Worm (Caenorhabditis elegans) whole organism, L3 larva: ENCODE data around the gene pfk-1.1.

Source experiments
- ZK546.5 ChIP-seq: sonication (generic microtip); optimal IDR thresholded peaks from 2 replicates; lab custom pipeline; 2017; ENCODE audit warnings: missing biosample characterization, missing genetic modification characterization
- ceh-16 ChIP-seq: sonication (generic microtip); optimal IDR thresholded peaks from 2 replicates; lab custom pipeline; 2017; ENCODE audit warnings: missing biosample characterization, missing genetic modification characterization
- egl-27 ChIP-seq: sonication (generic microtip); optimal IDR thresholded peaks from 4 replicates; lab custom pipeline; 2017; ENCODE audit warnings: missing biosample characterization, missing genetic modification reagents, missing genetic modification characterization
- jun-1 ChIP-seq: fragments of 150-350 bp; optimal IDR thresholded peaks from 2 replicates; lab custom pipeline; 2014; ENCODE audit warnings: missing biosample characterization, missing genetic modification reagents, missing genetic modification characterization
- lin-15B ChIP-seq: fragments of 150-350 bp; optimal IDR thresholded peaks from 2 replicates; lab custom pipeline; 2014; ENCODE audit warnings: missing biosample characterization, missing genetic modification characterization
- nhr-77 ChIP-seq: fragments of 150-350 bp; optimal IDR thresholded peaks from 2 replicates; lab custom pipeline; 2014; ENCODE audit warnings: missing biosample characterization, missing genetic modification characterization
- pha-4 ChIP-seq: fragments of 150-350 bp; optimal IDR thresholded peaks from 2 replicates; lab custom pipeline; 2014; ENCODE audit warnings: missing biosample characterization, missing genetic modification reagents, missing genetic modification characterization
- unc-39 ChIP-seq: sonication (generic microtip); optimal IDR thresholded peaks from 4 replicates; lab custom pipeline; 2017; ENCODE audit warnings: missing biosample characterization, missing genetic modification characterization
- zag-1 ChIP-seq: fragments of 150-350 bp; optimal IDR thresholded peaks from 2 replicates; lab custom pipeline; 2014; ENCODE audit warnings: missing biosample characterization, missing genetic modification characterization

pfk-1.1 gene

DNA sequence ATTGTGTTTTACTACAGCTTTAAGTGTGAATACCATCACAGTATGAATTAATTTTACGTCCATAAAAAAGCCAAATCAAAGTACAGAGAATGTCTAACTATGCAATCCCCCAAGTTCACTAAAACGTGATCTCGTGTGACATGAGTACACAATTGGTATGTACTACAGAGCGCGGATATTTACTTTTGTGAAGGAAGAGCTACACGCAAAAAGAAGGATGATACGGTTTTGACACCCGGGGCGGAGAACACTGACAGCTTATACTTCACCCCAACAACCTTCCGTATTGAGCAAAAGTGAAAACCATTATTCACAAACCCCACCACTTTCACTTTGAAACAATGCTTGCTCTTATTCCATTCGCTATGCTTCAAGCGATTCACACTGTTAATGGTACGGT lies 41.0 kb downstream of the pfk-1.1 start, which contains the start of gene nspg-5:
Gene nspg-5 (plus strand): TSS at position 301 of the 400 bp plus-strand sequence.
- peak; percentile 28 for TF ChIP-seq pha-4
- TF ChIP-seq ceh-16 (tag; lab: Kevin White, UChicago): no peak
- TF ChIP-seq zag-1 (tag; lab: Kevin White, UChicago): no peak

DNA sequence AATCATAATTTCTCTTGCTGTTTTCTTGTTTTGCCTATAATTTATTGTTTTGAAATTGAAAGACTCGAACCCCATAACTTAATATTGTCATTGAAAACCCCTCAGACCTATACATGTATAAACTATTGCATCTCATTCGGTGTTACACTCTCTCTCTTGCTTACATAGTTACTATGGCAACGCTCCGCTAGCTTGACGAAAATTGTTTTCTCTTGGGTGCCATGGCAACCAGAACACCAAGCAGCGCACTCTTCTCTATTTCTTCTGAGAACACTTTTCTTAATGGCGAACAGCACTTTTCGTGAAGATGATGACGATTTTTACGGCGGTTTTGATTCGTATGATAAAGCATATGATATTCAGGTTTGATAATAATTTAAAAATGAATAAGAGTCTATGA lies 43.3 kb downstream of the pfk-1.1 start, which contains the start of gene osm-5:
Gene osm-5 (plus strand): TSS at position 268 of the 400 bp plus-strand sequence.
- no peak for TF ChIP-seq nhr-77 (tag; lab: Kevin White, UChicago)
- TF ChIP-seq, all 47 proteins: peak for 0

DNA sequence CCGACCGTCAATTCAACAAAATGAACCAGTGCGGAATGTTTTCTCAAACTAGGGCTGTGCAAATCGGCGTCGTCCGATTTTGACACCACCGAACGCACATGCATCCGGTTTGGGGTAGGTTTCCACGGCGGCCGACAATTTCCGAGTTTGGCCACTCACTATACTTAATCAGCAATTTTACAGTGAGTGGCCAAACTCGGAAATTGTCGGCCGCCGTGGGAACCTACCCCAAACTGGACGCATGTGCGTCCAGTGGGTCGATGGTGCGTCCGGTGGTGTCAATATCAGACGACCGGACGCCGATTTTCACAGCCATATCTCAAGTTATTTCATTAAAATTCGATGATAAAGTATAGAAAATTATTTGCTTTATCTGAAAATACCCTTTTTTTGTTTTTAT lies 49.5 kb downstream of the pfk-1.1 start:
- TF ChIP-seq ZK546.5 (tag; lab: Kevin White, UChicago): no peak
- no peak for TF ChIP-seq zag-1 (tag; lab: Kevin White, UChicago)
- no peak for TF ChIP-seq egl-27 (tag; lab: Kevin White, UChicago)
- TF ChIP-seq lin-15B: no peak
- TF ChIP-seq jun-1 (tag; lab: Kevin White, UChicago): no peak
- no peak for TF ChIP-seq unc-39
